Worm (Caenorhabditis elegans) whole organism, young adult: ENCODE data around the gene ptrn-1.

ENCODE experiments used
- B0019.2 ChIP-seq: fragments of 200-800 bp; sonication (Bioruptor generic); conservative IDR thresholded peaks from 2 replicates; pipeline ENCODE4 v1.3.6; 2022; ENCODE audit warnings: missing genetic modification reagents, missing genetic modification characterization, missing compliant biosample characterization
- B0035.1 ChIP-seq: sonication (generic microtip); optimal IDR thresholded peaks from 2 replicates; lab custom pipeline; 2016; ENCODE audit warnings: missing genetic modification characterization, mild to moderate bottlenecking, missing compliant biosample characterization, missing genotype, missing genetic modification reagents
- C06A6.2 ChIP-seq: fragments of 200-800 bp; sonication (Bioruptor generic); conservative IDR thresholded peaks from 2 replicates; pipeline ENCODE4 v1.3.6; 2022; ENCODE audit warnings: missing genetic modification characterization, missing compliant biosample characterization
- C17E4.6 ChIP-seq: fragments of 200-800 bp; sonication (Bioruptor generic); IDR thresholded peaks from 2 replicates; pipeline ENCODE4 v1.3.6; 2022; ENCODE audit warnings: missing genetic modification reagents, missing genetic modification characterization, missing compliant biosample characterization
- D2030.7 ChIP-seq: fragments of 200-800 bp; sonication (Bioruptor generic); IDR thresholded peaks from 2 replicates; pipeline ENCODE4 v1.3.6; 2022; ENCODE audit warnings: missing genetic modification reagents, missing genetic modification characterization, missing compliant biosample characterization
- F22D6.2 ChIP-seq: sonication (generic microtip); optimal IDR thresholded peaks from 2 replicates; lab custom pipeline; 2016; ENCODE audit warnings: mild to moderate bottlenecking, missing genetic modification characterization, missing compliant biosample characterization
- F37B4.10 ChIP-seq: fragments of 200-800 bp; sonication (Bioruptor generic); IDR thresholded peaks from 2 replicates; pipeline ENCODE4 v1.3.6; 2022; ENCODE audit warnings: missing genetic modification characterization, missing compliant biosample characterization
- F39B2.1 ChIP-seq: fragments of 200-800 bp; sonication (Bioruptor generic); IDR thresholded peaks from 2 replicates; pipeline ENCODE4 v1.3.6; 2022; ENCODE audit warnings: missing genetic modification reagents, missing genetic modification characterization, missing compliant biosample characterization
- F49E8.2 ChIP-seq: sonication (generic microtip); optimal IDR thresholded peaks from 3 replicates; lab custom pipeline; 2017; ENCODE audit warnings: missing genetic modification characterization, mild to moderate bottlenecking, missing compliant biosample characterization, antibody characterized with exemption, moderate library complexity; ENCODE audit not compliant: insufficient read depth
- F57C9.4 ChIP-seq: sonication (generic microtip); optimal IDR thresholded peaks from 2 replicates; lab custom pipeline; 2017; ENCODE audit warnings: mild to moderate bottlenecking, missing genetic modification characterization, missing compliant biosample characterization
- K11D2.4 ChIP-seq: fragments of 200-800 bp; sonication (Bioruptor generic); IDR thresholded peaks from 2 replicates; pipeline ENCODE4 v1.3.6; 2022; ENCODE audit warnings: missing genetic modification reagents, missing genetic modification characterization, missing compliant biosample characterization
- Y53G8AR.9 ChIP-seq: fragments of 200-800 bp; sonication (Bioruptor generic); conservative IDR thresholded peaks from 2 replicates; pipeline ENCODE4 v1.3.6; 2022; ENCODE audit warnings: missing genetic modification reagents, missing genetic modification characterization, missing compliant biosample characterization
- aptf-2 ChIP-seq: fragments of 200-800 bp; sonication (Bioruptor generic); conservative IDR thresholded peaks from 2 replicates; pipeline ENCODE4 v1.3.6; 2022; ENCODE audit warnings: missing genetic modification reagents, missing genetic modification characterization, missing compliant biosample characterization
- aptf-3 ChIP-seq: fragments of 200-800 bp; sonication (Bioruptor generic); IDR thresholded peaks from 2 replicates; pipeline ENCODE4 v1.3.6; 2022; ENCODE audit warnings: missing genetic modification characterization, missing compliant biosample characterization
- attf-6 ChIP-seq: fragments of 200-800 bp; sonication (Bioruptor generic); IDR thresholded peaks from 2 replicates; pipeline ENCODE4 v1.3.6; 2022; ENCODE audit warnings: missing genetic modification reagents, missing genetic modification characterization, missing compliant biosample characterization
- bed-1 ChIP-seq: fragments of 200-800 bp; sonication (Bioruptor generic); IDR thresholded peaks from 2 replicates; pipeline ENCODE4 v1.3.6; 2022; ENCODE audit warnings: missing genetic modification reagents, missing genetic modification characterization, missing compliant biosample characterization
- bed-2 ChIP-seq: fragments of 200-800 bp; sonication (Bioruptor generic); IDR thresholded peaks from 2 replicates; pipeline ENCODE4 v1.3.6; 2022; ENCODE audit warnings: missing genetic modification reagents, missing genetic modification characterization, missing compliant biosample characterization
- cebp-2 ChIP-seq: fragments of 200-800 bp; sonication (Bioruptor generic); IDR thresholded peaks from 2 replicates; pipeline ENCODE4 v1.3.6; 2022; ENCODE audit warnings: missing genetic modification characterization, missing compliant biosample characterization
- ceh-58 ChIP-seq: fragments of 200-800 bp; sonication (Bioruptor generic); IDR thresholded peaks from 2 replicates; pipeline ENCODE4 v1.3.6; 2022; ENCODE audit warnings: missing genetic modification characterization, missing compliant biosample characterization
- die-1 ChIP-seq: sonication (generic microtip); optimal IDR thresholded peaks from 2 replicates; lab custom pipeline; 2016; ENCODE audit warnings: missing genotype, mild to moderate bottlenecking, missing genetic modification characterization, missing compliant biosample characterization
- dpl-1 ChIP-seq: fragments of 150-350 bp; optimal IDR thresholded peaks from 2 replicates; lab custom pipeline; 2014; ENCODE audit warnings: missing biosample characterization, missing genetic modification reagents, missing genetic modification characterization
- egl-18 ChIP-seq: fragments of 200-800 bp; sonication (Bioruptor generic); IDR thresholded peaks from 2 replicates; pipeline ENCODE4 v1.3.6; 2022; ENCODE audit warnings: missing genetic modification reagents, missing genetic modification characterization, missing compliant biosample characterization
- fkh-3 ChIP-seq: sonication (generic microtip); optimal IDR thresholded peaks from 2 replicates; lab custom pipeline; 2016; ENCODE audit warnings: mild to moderate bottlenecking, missing genetic modification characterization, missing compliant biosample characterization
- hmg-1.2 ChIP-seq: fragments of 200-800 bp; sonication (Bioruptor generic); IDR thresholded peaks from 2 replicates; pipeline ENCODE4 v1.3.6; 2022; ENCODE audit warnings: missing genetic modification reagents, missing genetic modification characterization, missing compliant biosample characterization
- hmg-20 ChIP-seq: fragments of 200-800 bp; sonication (Bioruptor generic); IDR thresholded peaks from 2 replicates; pipeline ENCODE4 v1.3.6; 2022; ENCODE audit warnings: missing genetic modification reagents, missing genetic modification characterization, missing compliant biosample characterization
- lag-1 ChIP-seq: fragments of 200-800 bp; sonication (Bioruptor generic); IDR thresholded peaks from 2 replicates; pipeline ENCODE4 v1.3.6; 2022; ENCODE audit warnings: missing genetic modification reagents, missing genetic modification characterization, missing compliant biosample characterization
- let-526 ChIP-seq: fragments of 200-800 bp; sonication (Bioruptor generic); IDR thresholded peaks from 2 replicates; pipeline ENCODE4 v1.3.6; 2022; ENCODE audit warnings: missing genetic modification reagents, missing genetic modification characterization, missing compliant biosample characterization
- lin-26 ChIP-seq: fragments of 200-800 bp; sonication (Bioruptor generic); IDR thresholded peaks from 2 replicates; pipeline ENCODE4 v1.3.6; 2022; ENCODE audit warnings: missing genetic modification reagents, missing genetic modification characterization, missing compliant biosample characterization
- lir-1 ChIP-seq: fragments of 200-800 bp; sonication (Bioruptor generic); conservative IDR thresholded peaks from 2 replicates; pipeline ENCODE4 v1.3.6; 2022; ENCODE audit warnings: missing genetic modification reagents, missing genetic modification characterization, missing compliant biosample characterization
- madf-10 ChIP-seq: sonication (generic microtip); optimal IDR thresholded peaks from 2 replicates; lab custom pipeline; 2016; ENCODE audit warnings: mild to moderate bottlenecking, missing genetic modification characterization, missing compliant biosample characterization
- madf-3 ChIP-seq: fragments of 200-800 bp; sonication (Bioruptor generic); IDR thresholded peaks from 2 replicates; pipeline ENCODE4 v1.3.6; 2022; ENCODE audit warnings: missing genetic modification reagents, missing genetic modification characterization, missing compliant biosample characterization
- madf-6 ChIP-seq: fragments of 200-800 bp; sonication (Bioruptor generic); IDR thresholded peaks from 2 replicates; pipeline ENCODE4 v1.3.6; 2022; ENCODE audit warnings: missing genetic modification reagents, missing genetic modification characterization, missing compliant biosample characterization
- madf-8 ChIP-seq: fragments of 200-800 bp; sonication (Bioruptor generic); conservative IDR thresholded peaks from 2 replicates; pipeline ENCODE4 v1.3.6; 2022; ENCODE audit warnings: missing genetic modification reagents, missing genetic modification characterization, missing compliant biosample characterization
- mcd-1 ChIP-seq: fragments of 200-800 bp; sonication (Bioruptor generic); IDR thresholded peaks from 2 replicates; pipeline ENCODE4 v1.3.6; 2022; ENCODE audit warnings: missing genetic modification reagents, missing genetic modification characterization, missing compliant biosample characterization
- mxl-1 ChIP-seq: sonication (generic microtip); optimal IDR thresholded peaks from 2 replicates; lab custom pipeline; 2016; ENCODE audit warnings: missing genetic modification characterization, missing compliant biosample characterization
- nhr-80 ChIP-seq: sonication (generic microtip); optimal IDR thresholded peaks from 2 replicates; lab custom pipeline; 2016; ENCODE audit warnings: missing genetic modification characterization, missing compliant biosample characterization
- pbrm-1 ChIP-seq: fragments of 200-800 bp; sonication (Bioruptor generic); IDR thresholded peaks from 2 replicates; pipeline ENCODE4 v1.3.6; 2022; ENCODE audit warnings: missing genetic modification reagents, missing genetic modification characterization, missing compliant biosample characterization
- rcor-1 ChIP-seq: fragments of 200-800 bp; sonication (Bioruptor generic); IDR thresholded peaks from 2 replicates; pipeline ENCODE4 v1.3.6; 2022; ENCODE audit warnings: missing genetic modification reagents, missing genetic modification characterization, missing compliant biosample characterization
- rec-8 ChIP-seq, 2 experiments: sonication (generic microtip); optimal IDR thresholded peaks; 2 replicates each; lab custom pipeline; 2016; ENCODE audit warnings: mild to moderate bottlenecking in 2 of 2, missing genetic modification characterization in 2 of 2, missing genetic modification reagents in 2 of 2, missing genotype in 2 of 2, missing biosample characterization in 1 of 2, missing compliant biosample characterization in 1 of 2, moderate library complexity in 1 of 2
- repo-1 ChIP-seq: sonication (generic microtip); optimal IDR thresholded peaks from 2 replicates; lab custom pipeline; 2017; ENCODE audit warnings: mild to moderate bottlenecking, missing genetic modification characterization, missing compliant biosample characterization
- snpc-1.1 ChIP-seq: sonication (generic microtip); optimal IDR thresholded peaks from 2 replicates; lab custom pipeline; 2017; ENCODE audit warnings: missing genetic modification characterization, mild to moderate bottlenecking, missing compliant biosample characterization, antibody characterized with exemption, moderate library complexity, missing genotype, missing genetic modification reagents; ENCODE audit not compliant: insufficient read depth
- snpc-1.3 ChIP-seq: sonication (generic microtip); optimal IDR thresholded peaks from 2 replicates; lab custom pipeline; 2017; ENCODE audit warnings: missing genetic modification characterization, mild to moderate bottlenecking, missing compliant biosample characterization, antibody characterized with exemption, moderate library complexity, missing genotype, missing genetic modification reagents; ENCODE audit not compliant: insufficient read depth
- snpc-4 ChIP-seq, 5 experiments: fragments of 150-350 bp in 1 of 5; sonication (generic microtip) in 4 of 5; optimal IDR thresholded peaks; 2 replicates each; lab custom pipeline; 2014 to 2018; ENCODE audit warnings: missing genetic modification characterization in 5 of 5, missing biosample characterization in 3 of 5, antibody characterized with exemption in 2 of 5, mild to moderate bottlenecking in 2 of 5, missing compliant biosample characterization in 2 of 5, missing genotype in 2 of 5, moderate library complexity in 2 of 5, missing genetic modification reagents in 1 of 5
- tbx-9 ChIP-seq: sonication (generic microtip); optimal IDR thresholded peaks from 2 replicates; lab custom pipeline; 2016; ENCODE audit warnings: borderline replicate concordance, missing genetic modification characterization, inconsistent platforms, missing compliant biosample characterization
- unc-130 ChIP-seq: sonication (generic microtip); optimal IDR thresholded peaks from 2 replicates; lab custom pipeline; 2016; ENCODE audit warnings: missing genetic modification reagents, missing genetic modification characterization, missing compliant biosample characterization
- ztf-25 ChIP-seq: fragments of 200-800 bp; sonication (Bioruptor generic); IDR thresholded peaks from 2 replicates; pipeline ENCODE4 v1.3.6; 2022; ENCODE audit warnings: missing genetic modification reagents, missing genetic modification characterization, missing compliant biosample characterization
- ztf-26 ChIP-seq: sonication (generic microtip); optimal IDR thresholded peaks from 2 replicates; lab custom pipeline; 2017; ENCODE audit warnings: missing genetic modification characterization, missing compliant biosample characterization
- ztf-28 ChIP-seq: fragments of 200-800 bp; sonication (Bioruptor generic); IDR thresholded peaks from 2 replicates; pipeline ENCODE4 v1.3.6; 2022; ENCODE audit warnings: missing genetic modification reagents, missing genetic modification characterization, missing compliant biosample characterization

Gene ptrn-1

DNA sequence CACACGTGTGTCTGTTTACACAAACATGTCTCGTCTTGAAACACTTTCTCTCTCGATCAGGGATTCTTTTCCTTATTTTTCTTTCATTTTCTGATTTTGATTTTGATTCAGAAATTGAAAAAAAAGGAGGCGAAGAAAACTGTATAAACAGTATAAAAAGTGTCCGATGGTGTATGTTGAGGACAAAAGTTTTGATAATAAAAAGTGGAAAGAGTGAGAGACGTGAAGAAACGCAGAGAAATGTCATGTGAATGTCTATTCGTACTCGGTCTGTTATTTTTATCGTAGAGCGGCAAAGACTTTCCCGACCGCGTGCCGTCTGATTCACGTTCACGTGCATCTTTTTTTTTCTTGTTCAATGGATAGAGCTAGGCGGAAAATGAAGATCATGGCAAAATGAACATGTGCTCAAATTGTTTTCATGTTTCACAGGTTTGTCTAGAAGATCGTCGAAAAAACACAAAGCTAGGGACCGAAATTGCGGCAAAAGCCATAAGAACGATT, 33.8 kb upstream of the ptrn-1 start (continued):
- TF ChIP-seq ztf-28 (GFP tag; lab: Robert Waterston, UW) = no peak
- no peak for TF ChIP-seq rec-8 (tag; optimal IDR thresholded peaks at IDR 0.05; lab: Kevin White, UChicago)
- TF ChIP-seq repo-1 (tag; lab: Kevin White, UChicago) = no peak
- 0 out of 2 replicates have a peak, but pooled peaks have one; percentile 49 for TF ChIP-seq lir-1 (GFP tag; lab: Robert Waterston, UW)
- TF ChIP-seq B0035.1 = no peak
- no peak for TF ChIP-seq tbx-9 (tag; lab: Kevin White, UChicago)
- peak; percentile 57 for TF ChIP-seq F22D6.2 (tag; lab: Kevin White, UChicago)
- TF ChIP-seq hmg-20 (GFP tag; lab: Robert Waterston, UW) = no peak
- TF ChIP-seq mxl-1 (tag; lab: Kevin White, UChicago) = no peak
- TF ChIP-seq hmg-1.2 = peak; percentile 68
- TF ChIP-seq F37B4.10 (GFP tag; lab: Robert Waterston, UW) = no peak
- TF ChIP-seq mcd-1 (GFP tag; lab: Robert Waterston, UW) = no peak
- TF ChIP-seq egl-18 (GFP tag; lab: Robert Waterston, UW) = no peak
- TF ChIP-seq D2030.7 (GFP tag; lab: Robert Waterston, UW) = no peak
- peak; percentile 73 for TF ChIP-seq K11D2.4 (GFP tag; lab: Robert Waterston, UW)
- no peak for TF ChIP-seq snpc-1.3 (tag; lab: Kevin White, UChicago)
- 0 out of 2 replicates have a peak, but pooled peaks have one; percentile 43 for TF ChIP-seq lin-26 (GFP tag; lab: Robert Waterston, UW)
- no peak for TF ChIP-seq rcor-1 (GFP tag; lab: Robert Waterston, UW)
- TF ChIP-seq cebp-2 = no peak
- 0 out of 2 replicates have a peak, but pooled peaks have one; percentile 52 for TF ChIP-seq Y53G8AR.9 (GFP tag; lab: Robert Waterston, UW)
- no peak for TF ChIP-seq F57C9.4 (tag; lab: Kevin White, UChicago)
- TF ChIP-seq dpl-1 (GFP tag; lab: Kevin White, UChicago) = no peak
- TF ChIP-seq bed-1 (GFP tag; lab: Robert Waterston, UW) = no peak
- TF ChIP-seq snpc-4 (GFP tag; optimal IDR thresholded peaks at IDR 0.05; lab: Kevin White, UChicago) = no peak
- TF ChIP-seq snpc-4 (tag; optimal IDR thresholded peaks at IDR 0.05; lab: Kevin White, UChicago) = peak in 3 of 4 experiments; percentile 0 to 27 (median 20)
- no peak for TF ChIP-seq ceh-58 (GFP tag; lab: Robert Waterston, UW)
- TF ChIP-seq madf-3 (GFP tag; lab: Robert Waterston, UW) = no peak
- TF ChIP-seq aptf-2 = no peak
- TF ChIP-seq bed-2 (GFP tag; lab: Robert Waterston, UW) = no peak
- TF ChIP-seq F39B2.1 (GFP tag; lab: Robert Waterston, UW) = no peak
- no peak for TF ChIP-seq madf-8 (GFP tag; lab: Robert Waterston, UW)
- TF ChIP-seq snpc-1.1 (tag; lab: Kevin White, UChicago) = no peak
- peak; percentile 92 for TF ChIP-seq ztf-26
- peak; percentile 16 for TF ChIP-seq die-1 (tag; lab: Kevin White, UChicago)
- TF ChIP-seq F49E8.2 (tag; lab: Kevin White, UChicago) = no peak
- TF ChIP-seq madf-10 (tag; lab: Kevin White, UChicago) = peak; percentile 42
- no peak for TF ChIP-seq ztf-25 (GFP tag; lab: Robert Waterston, UW)
- no peak for TF ChIP-seq aptf-3 (GFP tag; lab: Robert Waterston, UW)
- no peak for TF ChIP-seq B0019.2 (GFP tag; lab: Robert Waterston, UW)
- no peak for TF ChIP-seq lag-1
- TF ChIP-seq attf-6 = no peak
- TF ChIP-seq let-526 (GFP tag; lab: Robert Waterston, UW) = no peak
- no peak for TF ChIP-seq C17E4.6 (GFP tag; lab: Robert Waterston, UW)
- TF ChIP-seq pbrm-1 (GFP tag; lab: Robert Waterston, UW) = peak; percentile 31; the same call in 1 of the 2 replicates
- TF ChIP-seq fkh-3 (tag; lab: Kevin White, UChicago) = no peak
- TF ChIP-seq nhr-80 (tag; lab: Kevin White, UChicago) = peak; percentile 87
- TF ChIP-seq madf-6 (GFP tag; lab: Robert Waterston, UW) = no peak
- TF ChIP-seq C06A6.2 (GFP tag; lab: Robert Waterston, UW) = peak; percentile 63; the same call in 1 of the 2 replicates
- TF ChIP-seq unc-130 (GFP tag; lab: Kevin White, UChicago) = no peak
